Worm (Caenorhabditis elegans) whole organism, early embryonic: ENCODE results near the gene F14H3.5.

Experiments
- B0310.2 ChIP-seq: sonication (generic microtip); optimal IDR thresholded peaks from 2 replicates; lab custom pipeline; 2016; ENCODE audit warnings: mild to moderate bottlenecking, missing genetic modification characterization, missing compliant biosample characterization
- F13C5.2 ChIP-seq: sonication (generic microtip); optimal IDR thresholded peaks from 2 replicates; lab custom pipeline; 2017; ENCODE audit warnings: mild to moderate bottlenecking, missing genetic modification characterization, inconsistent platforms, missing compliant biosample characterization
- aly-1 ChIP-seq: sonication (generic microtip); optimal IDR thresholded peaks from 2 replicates; lab custom pipeline; 2016; ENCODE audit warnings: missing genetic modification characterization, missing compliant biosample characterization
- ama-1 ChIP-seq: fragments of 150-350 bp; optimal IDR thresholded peaks from 2 replicates; lab custom pipeline; 2014
- ceh-13 ChIP-seq: fragments of 200-800 bp; sonication (Bioruptor generic); optimal IDR thresholded peaks from 2 replicates; lab custom pipeline; 2018; ENCODE audit warnings: mild to moderate bottlenecking, missing genetic modification characterization, missing compliant biosample characterization
- ceh-36 ChIP-seq: sonication (generic microtip); optimal IDR thresholded peaks from 2 replicates; lab custom pipeline; 2016; ENCODE audit warnings: missing genetic modification characterization, inconsistent platforms, missing compliant biosample characterization
- ets-7 ChIP-seq: sonication (generic microtip); optimal IDR thresholded peaks from 2 replicates; lab custom pipeline; 2016; ENCODE audit warnings: missing genotype, missing genetic modification characterization, missing compliant biosample characterization
- flt-1 ChIP-seq: fragments of 200-800 bp; sonication (Bioruptor generic); IDR thresholded peaks from 2 replicates; pipeline ENCODE4 v1.3.6; 2022; ENCODE audit warnings: missing genetic modification characterization, missing compliant biosample characterization
- hmbx-1 ChIP-seq: sonication (generic microtip); optimal IDR thresholded peaks from 2 replicates; lab custom pipeline; 2016; ENCODE audit warnings: mild to moderate bottlenecking, missing genetic modification characterization, missing compliant biosample characterization
- hmg-4 ChIP-seq: fragments of 200-800 bp; sonication (Bioruptor generic); optimal IDR thresholded peaks from 2 replicates; lab custom pipeline; 2018; ENCODE audit warnings: mild to moderate bottlenecking, missing genetic modification characterization, missing compliant biosample characterization
- hnd-1 ChIP-seq: sonication (generic microtip); optimal IDR thresholded peaks from 2 replicates; lab custom pipeline; 2016; ENCODE audit warnings: missing genetic modification characterization, missing compliant biosample characterization
- pes-1 ChIP-seq: fragments of 200-800 bp; sonication (Bioruptor generic); IDR thresholded peaks from 2 replicates; pipeline ENCODE4 v1.3.6; 2022; ENCODE audit warnings: missing genetic modification reagents, missing genetic modification characterization, missing compliant biosample characterization
- scrt-1 ChIP-seq: fragments of 200-800 bp; sonication (Bioruptor generic); IDR thresholded peaks from 2 replicates; pipeline ENCODE4 v1.3.6; 2022; ENCODE audit warnings: missing genetic modification characterization, missing compliant biosample characterization
- sea-1 ChIP-seq: fragments of 200-800 bp; sonication (Bioruptor generic); conservative IDR thresholded peaks from 2 replicates; pipeline ENCODE4 v1.3.6; 2022; ENCODE audit warnings: missing genetic modification characterization, missing compliant biosample characterization
- tbx-11 ChIP-seq: fragments of 200-800 bp; sonication (Bioruptor generic); IDR thresholded peaks from 2 replicates; pipeline ENCODE4 v1.3.6; 2022; ENCODE audit warnings: missing genetic modification characterization, missing compliant biosample characterization
- tbx-37 ChIP-seq: fragments of 200-800 bp; sonication (Bioruptor generic); conservative IDR thresholded peaks from 2 replicates; pipeline ENCODE4 v1.3.6; 2022; ENCODE audit warnings: missing genetic modification reagents, missing genetic modification characterization, missing compliant biosample characterization
- tra-4 ChIP-seq: sonication (generic microtip); optimal IDR thresholded peaks from 2 replicates; lab custom pipeline; 2017; ENCODE audit warnings: missing genetic modification characterization, missing compliant biosample characterization

The F14H3.5 gene

ce11 chrV:16022600-16022999 is 34.3 kb downstream of the F14H3.5 start:
- peak; percentile 83 for TF ChIP-seq tbx-37 (GFP tag; lab: Robert Waterston, UW)
- TF ChIP-seq ceh-36 = no peak

ce11 chrV:16020042-16020441 is 36.8 kb downstream of the F14H3.5 start, which contains the start of gene srx-44:
Gene srx-44, plus strand, starts transcription at chrV:16020342.
- no peak for TF ChIP-seq F13C5.2 (tag; lab: Kevin White, UChicago)
- TF ChIP-seq flt-1 = no peak
- no peak for TF ChIP-seq sea-1 (GFP tag; lab: Robert Waterston, UW)
- no peak for TF ChIP-seq aly-1
- TF ChIP-seq tbx-11 (GFP tag; lab: Robert Waterston, UW) = no peak
- no peak for TF ChIP-seq hnd-1 (tag; lab: Kevin White, UChicago)
- TF ChIP-seq B0310.2 (tag; lab: Kevin White, UChicago) = no peak
- no peak for TF ChIP-seq hmg-4 (GFP tag; lab: Kevin White, UChicago)
- TF ChIP-seq scrt-1 = no peak
- TF ChIP-seq pes-1 (GFP tag; lab: Robert Waterston, UW) = no peak
- TF ChIP-seq ama-1 (lab: Kevin White, UChicago) = no peak
- TF ChIP-seq tbx-37 (GFP tag; lab: Robert Waterston, UW) = no peak

ce11 chrV:16017671-16018070 is 39.2 kb downstream of the F14H3.5 start, which contains the start of gene srx-43:
Gene srx-43, plus strand, starts transcription at chrV:16017971.
- TF ChIP-seq aly-1 = no peak
- TF ChIP-seq B0310.2 (tag; lab: Kevin White, UChicago) = no peak
- no peak for TF ChIP-seq tra-4 (tag; lab: Kevin White, UChicago)
- no peak for TF ChIP-seq F13C5.2 (tag; lab: Kevin White, UChicago)
- no peak for TF ChIP-seq hmbx-1 (tag; lab: Kevin White, UChicago)

- TF ChIP-seq F13C5.2 (tag; lab: Kevin White, UChicago) = no peak
- TF ChIP-seq tbx-11 (GFP tag; lab: Robert Waterston, UW) = no peak
- no peak for TF ChIP-seq ets-7 (tag; lab: Kevin White, UChicago)
- no peak for TF ChIP-seq ama-1 (lab: Kevin White, UChicago)
- no peak for TF ChIP-seq scrt-1
- TF ChIP-seq hmg-4 (GFP tag; lab: Kevin White, UChicago) = no peak
These were observed 39.9 kb downstream of the F14H3.5 start for ce11 chrV:16016977-16017376.

ce11 chrV:16015652-16016051 is 41.2 kb downstream of the F14H3.5 start, which contains the start of gene str-232:
Gene str-232, minus strand, starts transcription at chrV:16015752.
- TF ChIP-seq ama-1 (lab: Kevin White, UChicago) = no peak
- no peak for TF ChIP-seq aly-1
- no peak for TF ChIP-seq flt-1
- no peak for TF ChIP-seq scrt-1
- TF ChIP-seq ets-7 (tag; lab: Kevin White, UChicago) = no peak
- no peak for TF ChIP-seq sea-1 (GFP tag; lab: Robert Waterston, UW)

ce11 chrV:16009564-16009963 is 47.3 kb downstream of the F14H3.5 start, which contains the start of gene str-233:
Gene str-233, minus strand, starts transcription at chrV:16009664.
- TF ChIP-seq scrt-1 (no peak), flt-1 (no peak), F13C5.2 (tag; lab: Kevin White, UChicago) (no peak), hnd-1 (tag; lab: Kevin White, UChicago) (no peak), hmg-4 (GFP tag; lab: Kevin White, UChicago) (no peak), sea-1 (GFP tag; lab: Robert Waterston, UW) (no peak), ceh-13 (GFP tag; lab: Kevin White, UChicago) (no peak), tra-4 (tag; lab: Kevin White, UChicago) (no peak), tbx-11 (GFP tag; lab: Robert Waterston, UW) (no peak), ets-7 (tag; lab: Kevin White, UChicago) (no peak), ceh-36 (no peak), aly-1 (no peak)

- TF ChIP-seq ceh-13 (GFP tag; lab: Kevin White, UChicago) (no peak), aly-1 (no peak), B0310.2 (tag; lab: Kevin White, UChicago) (no peak), flt-1 (no peak), ama-1 (lab: Kevin White, UChicago) (no peak)
These were observed 49.4 kb downstream of the F14H3.5 start, which contains the start of gene str-231 for ce11 chrV:16007505-16007904. Gene str-231, minus strand, starts transcription at chrV:16007605.
